Worm (Caenorhabditis elegans) whole organism, L4 larva: ENCODE measurements around the gene tba-7.
A peak's percentile ranks its signal among the peaks of the same experiment; 100 is the strongest.

Experiments used
- D1046.2 ChIP-seq: fragments of 200-800 bp; sonication (Bioruptor generic); IDR thresholded peaks from 2 replicates; pipeline ENCODE4 v1.3.6; 2022; ENCODE audit warnings: missing genetic modification characterization, missing compliant biosample characterization
- F37D6.2 ChIP-seq: sonication (generic microtip); optimal IDR thresholded peaks from 2 replicates; lab custom pipeline; 2016; ENCODE audit warnings: mild to moderate bottlenecking, missing genetic modification characterization, missing compliant biosample characterization
- F44E2.7 ChIP-seq: fragments of 200-800 bp; sonication (Bioruptor generic); IDR thresholded peaks from 2 replicates; pipeline ENCODE4 v2.1.2; 2022; ENCODE audit warnings: missing genetic modification characterization, missing compliant biosample characterization
- R02D3.7 ChIP-seq: fragments of 150-350 bp; sonication (generic microtip); optimal IDR thresholded peaks from 3 replicates; lab custom pipeline; 2014; ENCODE audit warnings: missing biosample characterization, missing genetic modification characterization
- T20F7.1 ChIP-seq: fragments of 200-800 bp; sonication (Bioruptor generic); optimal IDR thresholded peaks from 2 replicates; lab custom pipeline; 2018; ENCODE audit warnings: mild to moderate bottlenecking, missing genetic modification characterization, missing compliant biosample characterization
- T26A8.4 ChIP-seq: fragments of 200-800 bp; sonication (Bioruptor generic); IDR thresholded peaks from 2 replicates; pipeline ENCODE4 v1.3.6; 2022; ENCODE audit warnings: missing genetic modification characterization, missing compliant biosample characterization
- ZK546.5 ChIP-seq, 2 experiments: sonication (generic microtip); optimal IDR thresholded peaks; 2 replicates each; lab custom pipeline; 2017; ENCODE audit warnings: missing biosample characterization in 2 of 2, missing genetic modification characterization in 2 of 2
- aly-2 ChIP-seq: sonication (generic microtip); optimal IDR thresholded peaks from 2 replicates; lab custom pipeline; 2018; ENCODE audit warnings: missing biosample characterization, missing genetic modification characterization
- attf-4 ChIP-seq: sonication (generic microtip); optimal IDR thresholded peaks from 3 replicates; lab custom pipeline; 2017; ENCODE audit warnings: missing biosample characterization, missing genetic modification characterization
- ceh-62 ChIP-seq: sonication (generic microtip); optimal IDR thresholded peaks from 2 replicates; lab custom pipeline; 2017; ENCODE audit warnings: missing biosample characterization, missing genetic modification characterization
- ceh-82 ChIP-seq: sonication (generic microtip); optimal IDR thresholded peaks from 2 replicates; lab custom pipeline; 2017; ENCODE audit warnings: missing biosample characterization, missing genetic modification characterization
- ces-1 ChIP-seq: fragments of 150-350 bp; sonication (generic microtip); optimal IDR thresholded peaks from 4 replicates; lab custom pipeline; 2014; ENCODE audit warnings: missing biosample characterization, missing genetic modification reagents, missing genetic modification characterization
- ctbp-1 ChIP-seq: fragments of 200-800 bp; sonication (Bioruptor generic); IDR thresholded peaks from 2 replicates; pipeline ENCODE4 v1.3.6; 2022; ENCODE audit warnings: missing genetic modification reagents, missing genetic modification characterization, missing compliant biosample characterization
- daf-16 ChIP-seq, 3 experiments: sonication (generic microtip); optimal IDR thresholded peaks; 2 replicates each; lab custom pipeline; 2016 to 2017; ENCODE audit warnings: missing genetic modification characterization in 3 of 3, missing genetic modification reagents in 3 of 3, mild to moderate bottlenecking in 2 of 3, missing compliant biosample characterization in 2 of 3, missing biosample characterization in 1 of 3, moderate library complexity in 1 of 3
- daf-19 ChIP-seq: fragments of 200-800 bp; sonication (Bioruptor generic); conservative IDR thresholded peaks from 2 replicates; pipeline ENCODE4 v1.3.6; 2022; ENCODE audit warnings: missing genetic modification characterization, missing compliant biosample characterization
- dmd-6 ChIP-seq: fragments of 200-800 bp; sonication (Bioruptor generic); IDR thresholded peaks from 2 replicates; pipeline ENCODE4 v1.3.6; 2022; ENCODE audit warnings: missing genetic modification reagents, missing genetic modification characterization, missing compliant biosample characterization
- duxl-1 ChIP-seq: sonication (generic microtip); optimal IDR thresholded peaks from 2 replicates; lab custom pipeline; 2016; ENCODE audit warnings: mild to moderate bottlenecking, missing genetic modification characterization, moderate library complexity, missing compliant biosample characterization; ENCODE audit not compliant: poor library complexity
- dve-1 ChIP-seq: sonication (generic microtip); optimal IDR thresholded peaks from 2 replicates; lab custom pipeline; 2017; ENCODE audit warnings: antibody characterized with exemption, mild to moderate bottlenecking, missing genetic modification characterization, missing compliant biosample characterization; ENCODE audit not compliant: insufficient read depth
- fkh-10 ChIP-seq: fragments of 150-350 bp; optimal IDR thresholded peaks from 2 replicates; lab custom pipeline; 2014; ENCODE audit warnings: missing biosample characterization, missing genetic modification reagents, missing genetic modification characterization
- gei-8 ChIP-seq: fragments of 200-800 bp; sonication (Bioruptor generic); optimal IDR thresholded peaks from 2 replicates; lab custom pipeline; 2018; ENCODE audit warnings: mild to moderate bottlenecking, missing genetic modification characterization, missing compliant biosample characterization
- hlh-11 ChIP-seq: fragments of 200-800 bp; sonication (Bioruptor generic); optimal IDR thresholded peaks from 2 replicates; lab custom pipeline; 2018; ENCODE audit warnings: mild to moderate bottlenecking, missing genetic modification characterization, missing compliant biosample characterization
- lin-13 ChIP-seq: fragments of 150-350 bp; optimal IDR thresholded peaks from 2 replicates; lab custom pipeline; 2014; ENCODE audit warnings: missing biosample characterization, missing genetic modification reagents, missing genetic modification characterization
- lin-38 ChIP-seq: fragments of 200-800 bp; sonication (Bioruptor generic); IDR thresholded peaks from 2 replicates; pipeline ENCODE4 v1.3.6; 2022; ENCODE audit warnings: missing genetic modification reagents, missing genetic modification characterization, missing compliant biosample characterization
- lin-39 ChIP-seq: fragments of 150-350 bp; optimal IDR thresholded peaks from 2 replicates; lab custom pipeline; 2014; ENCODE audit warnings: missing biosample characterization, missing genetic modification reagents, missing genetic modification characterization
- lir-3 ChIP-seq: sonication (generic microtip); optimal IDR thresholded peaks from 2 replicates; lab custom pipeline; 2016; ENCODE audit warnings: mild to moderate bottlenecking, missing genetic modification characterization, missing compliant biosample characterization
- lsy-2 ChIP-seq, 2 experiments: fragments of 150-350 bp in 1 of 2; sonication (generic microtip) in 1 of 2; optimal IDR thresholded peaks; 2 replicates each; lab custom pipeline; 2014 to 2017; ENCODE audit warnings: missing biosample characterization in 2 of 2, missing genetic modification characterization in 2 of 2
- mdl-1 ChIP-seq, 2 experiments: fragments of 150-350 bp in 1 of 2; sonication (generic microtip) in 1 of 2; optimal IDR thresholded peaks; 2 replicates each; lab custom pipeline; 2014 to 2017; ENCODE audit warnings: missing biosample characterization in 2 of 2, missing genetic modification characterization in 2 of 2
- mdt-29 ChIP-seq: fragments of 200-800 bp; sonication (Bioruptor generic); IDR thresholded peaks from 2 replicates; pipeline ENCODE4 v1.3.6; 2022; ENCODE audit warnings: missing genetic modification reagents, missing genetic modification characterization, missing compliant biosample characterization
- mep-1 ChIP-seq: fragments of 150-350 bp; sonication (generic microtip); optimal IDR thresholded peaks from 3 replicates; lab custom pipeline; 2014; ENCODE audit warnings: missing biosample characterization, missing genetic modification characterization
- mes-2 ChIP-seq: sonication (generic microtip); optimal IDR thresholded peaks from 2 replicates; lab custom pipeline; 2016; ENCODE audit warnings: missing genotype, mild to moderate bottlenecking, missing genetic modification characterization, missing compliant biosample characterization; ENCODE audit not compliant: poor library complexity, severe bottlenecking
- mxl-3 ChIP-seq: fragments of 200-800 bp; sonication (Bioruptor generic); optimal IDR thresholded peaks from 2 replicates; lab custom pipeline; 2018; ENCODE audit warnings: mild to moderate bottlenecking, missing genetic modification characterization, missing compliant biosample characterization
- nhr-237 ChIP-seq: sonication (generic microtip); optimal IDR thresholded peaks from 2 replicates; lab custom pipeline; 2017; ENCODE audit warnings: missing biosample characterization, missing genetic modification characterization
- nhr-28 ChIP-seq: fragments of 150-350 bp; optimal IDR thresholded peaks from 2 replicates; lab custom pipeline; 2014; ENCODE audit warnings: missing biosample characterization, missing genetic modification characterization
- nhr-41 ChIP-seq: fragments of 200-800 bp; sonication (Bioruptor generic); IDR thresholded peaks from 2 replicates; pipeline ENCODE4 v1.3.6; 2022; ENCODE audit warnings: missing genetic modification reagents, missing genetic modification characterization, missing compliant biosample characterization
- pha-4 ChIP-seq, 2 experiments: fragments of 150-350 bp in 1 of 2; fragments of 200-800 bp in 1 of 2; sonication (Bioruptor generic) in 1 of 2; IDR thresholded peaks in 1 of 2; optimal IDR thresholded peaks in 1 of 2; 2 replicates each; pipeline versions ENCODE4 v1.3.6 to Lab custom; 2014 to 2022; ENCODE audit warnings: missing genetic modification characterization in 2 of 2, missing genetic modification reagents in 2 of 2, missing biosample characterization in 1 of 2, missing compliant biosample characterization in 1 of 2
- pqm-1 ChIP-seq: sonication (generic microtip); optimal IDR thresholded peaks from 2 replicates; lab custom pipeline; 2017; ENCODE audit warnings: missing biosample characterization, missing genetic modification characterization
- set-16 ChIP-seq: fragments of 200-800 bp; sonication (Bioruptor generic); IDR thresholded peaks from 2 replicates; pipeline ENCODE4 v1.3.6; 2022; ENCODE audit warnings: missing genetic modification reagents, missing genetic modification characterization, missing compliant biosample characterization
- skn-1 ChIP-seq: fragments of 150-350 bp; optimal IDR thresholded peaks from 2 replicates; lab custom pipeline; 2014; ENCODE audit warnings: missing biosample characterization, missing genetic modification characterization
- snpc-1.2 ChIP-seq: fragments of 200-800 bp; sonication (Bioruptor generic); IDR thresholded peaks from 2 replicates; pipeline ENCODE4 v1.3.6; 2022; ENCODE audit warnings: missing genetic modification reagents, missing genetic modification characterization, missing compliant biosample characterization
- spr-1 ChIP-seq: sonication (generic microtip); optimal IDR thresholded peaks from 2 replicates; lab custom pipeline; 2016; ENCODE audit warnings: mild to moderate bottlenecking, missing genetic modification characterization, missing compliant biosample characterization
- spr-3 ChIP-seq: fragments of 200-800 bp; sonication (Bioruptor generic); optimal IDR thresholded peaks from 2 replicates; lab custom pipeline; 2018; ENCODE audit warnings: mild to moderate bottlenecking, missing genetic modification characterization, missing compliant biosample characterization
- tag-97 ChIP-seq: fragments of 200-800 bp; sonication (Bioruptor generic); IDR thresholded peaks from 2 replicates; pipeline ENCODE4 v1.3.6; 2022; ENCODE audit warnings: missing genetic modification characterization, missing compliant biosample characterization
- zfp-2 ChIP-seq: sonication (generic microtip); optimal IDR thresholded peaks from 2 replicates; lab custom pipeline; 2016; ENCODE audit warnings: mild to moderate bottlenecking, missing genetic modification characterization, missing compliant biosample characterization
- zfp-3 ChIP-seq: fragments of 200-800 bp; sonication (Bioruptor generic); conservative IDR thresholded peaks from 2 replicates; pipeline ENCODE4 v1.3.6; 2022; ENCODE audit warnings: missing genetic modification reagents, missing genetic modification characterization, missing compliant biosample characterization
- zip-2 ChIP-seq: fragments of 150-350 bp; optimal IDR thresholded peaks from 2 replicates; lab custom pipeline; 2014; ENCODE audit warnings: missing biosample characterization, missing genetic modification characterization

tba-7 gene

ce11 chrIII:11358273-11358672, 13.3 kb downstream of the tba-7 start:
- TF ChIP-seq ZK546.5 (tag; optimal IDR thresholded peaks at IDR 0.05; lab: Kevin White, UChicago), result no peak
- TF ChIP-seq duxl-1 (tag; lab: Kevin White, UChicago), result no peak
- no peak for TF ChIP-seq attf-4 (tag; lab: Kevin White, UChicago)
- TF ChIP-seq lin-38 (GFP tag; lab: Robert Waterston, UW), result no peak
- TF ChIP-seq ctbp-1 (GFP tag; lab: Robert Waterston, UW), result no peak
- no peak for TF ChIP-seq zfp-3 (GFP tag; lab: Robert Waterston, UW)
- no peak for TF ChIP-seq lir-3 (tag; lab: Kevin White, UChicago)
- no peak for TF ChIP-seq D1046.2
- no peak for TF ChIP-seq tag-97
- no peak for TF ChIP-seq snpc-1.2 (GFP tag; lab: Robert Waterston, UW)
- TF ChIP-seq mdl-1 (tag; optimal IDR thresholded peaks at IDR 0.05; lab: Kevin White, UChicago), result no peak
- TF ChIP-seq aly-2 (tag; lab: Kevin White, UChicago), result no peak

ce11 chrIII:11357418-11357817, 14.2 kb downstream of the tba-7 start:
- peak; percentile 16 for TF ChIP-seq nhr-28 (tag; lab: Kevin White, UChicago)
- no peak for TF ChIP-seq dmd-6
- peak; percentile 50 for TF ChIP-seq dve-1
- no peak for TF ChIP-seq duxl-1 (tag; lab: Kevin White, UChicago)
- peak; percentile 26 for TF ChIP-seq mxl-3 (GFP tag; lab: Kevin White, UChicago)
- peak; percentile 42 for TF ChIP-seq hlh-11
- TF ChIP-seq zfp-2, result no peak
- TF ChIP-seq T20F7.1 (GFP tag; lab: Kevin White, UChicago), result no peak
- no peak for TF ChIP-seq nhr-237 (tag; lab: Kevin White, UChicago)
- peak; percentile 28 for TF ChIP-seq mes-2 (tag; lab: Kevin White, UChicago)
- TF ChIP-seq pqm-1 (tag; lab: Kevin White, UChicago), result peak; percentile 65
- no peak for TF ChIP-seq mep-1 (tag; lab: Kevin White, UChicago)
- no peak for TF ChIP-seq daf-19
- TF ChIP-seq nhr-41 (GFP tag; lab: Robert Waterston, UW), result no peak
- TF ChIP-seq set-16 (GFP tag; lab: Robert Waterston, UW), result no peak
- TF ChIP-seq ceh-62 (tag; lab: Kevin White, UChicago), result no peak
- no peak for TF ChIP-seq spr-1 (tag; lab: Kevin White, UChicago)
- no peak for TF ChIP-seq T26A8.4 (GFP tag; lab: Robert Waterston, UW)
- TF ChIP-seq skn-1, result no peak
- no peak for TF ChIP-seq ces-1

ce11 chrIII:11355758-11356323, 15.7 kb downstream of the tba-7 start:
- TF ChIP-seq mxl-3 (GFP tag; lab: Kevin White, UChicago) (peak; percentile 59), R02D3.7 (no peak), dve-1 (peak; percentile 10), daf-16 (GFP tag; optimal IDR thresholded peaks at IDR 0.05; lab: Kevin White, UChicago) (no peak), daf-16 (tag; optimal IDR thresholded peaks at IDR 0.05; lab: Kevin White, UChicago) (peak; percentile 31), hlh-11 (peak; percentile 40), fkh-10 (no peak)

DNA sequence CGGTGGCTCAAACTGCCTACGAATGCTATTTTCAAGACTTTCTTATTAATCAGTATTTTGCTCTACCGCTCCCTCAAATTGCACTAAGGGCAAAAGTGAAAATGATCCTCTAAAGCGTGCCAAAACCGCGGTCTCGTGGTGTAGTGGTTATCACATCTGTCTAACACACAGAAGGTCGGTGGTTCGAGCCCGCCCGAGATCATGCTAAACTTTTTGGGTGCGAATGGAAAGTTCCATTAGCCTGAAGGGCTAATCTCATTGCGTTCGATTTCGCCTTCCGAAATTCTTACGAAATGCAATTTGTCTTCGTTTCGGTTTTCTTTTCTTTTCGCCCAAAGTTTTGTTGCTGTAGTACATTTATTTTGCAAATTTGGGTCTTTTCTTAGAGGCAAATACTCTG, 18.1 kb downstream of the tba-7 start:
- TF ChIP-seq ceh-82 (no peak), dmd-6 (peak; percentile 37; the same call in 1 of the 2 replicates), spr-3 (no peak), mes-2 (tag; lab: Kevin White, UChicago) (peak; percentile 52), F44E2.7 (GFP tag; lab: Robert Waterston, UW) (0 out of 2 replicates have a peak, but pooled peaks have one; percentile 30), lin-13 (GFP tag; lab: Kevin White, UChicago) (no peak), gei-8 (GFP tag; lab: Kevin White, UChicago) (no peak), lir-3 (tag; lab: Kevin White, UChicago) (no peak), mdt-29 (GFP tag; lab: Robert Waterston, UW) (0 out of 2 replicates have a peak, but pooled peaks have one; percentile 48), lsy-2 (tag; optimal IDR thresholded peaks at IDR 0.05; lab: Kevin White, UChicago) (peak in 1 of 2 experiments; percentile 13), pha-4 (GFP tag; IDR thresholded peaks at IDR 0.05; lab: Robert Waterston, UW) (no peak), pha-4 (tag; optimal IDR thresholded peaks at IDR 0.05; lab: Kevin White, UChicago) (no peak), duxl-1 (tag; lab: Kevin White, UChicago) (no peak), lin-39 (tag; lab: Kevin White, UChicago) (no peak), zip-2 (tag; lab: Kevin White, UChicago) (no peak), aly-2 (tag; lab: Kevin White, UChicago) (no peak), F37D6.2 (tag; lab: Kevin White, UChicago) (no peak)
